Worm (Caenorhabditis elegans) whole organism, L4 larva: ENCODE data around the gene lin-9.
A peak's percentile ranks its signal among the peaks of the same experiment; 100 is the strongest.

Source experiments
- F37D6.2 ChIP-seq: sonication (generic microtip); optimal IDR thresholded peaks from 2 replicates; lab custom pipeline; 2016; ENCODE audit warnings: mild to moderate bottlenecking, missing genetic modification characterization, missing compliant biosample characterization
- F44E2.7 ChIP-seq: fragments of 200-800 bp; sonication (Bioruptor generic); IDR thresholded peaks from 2 replicates; pipeline ENCODE4 v2.1.2; 2022; ENCODE audit warnings: missing genetic modification characterization, missing compliant biosample characterization
- R02D3.7 ChIP-seq: fragments of 150-350 bp; sonication (generic microtip); optimal IDR thresholded peaks from 3 replicates; lab custom pipeline; 2014; ENCODE audit warnings: missing biosample characterization, missing genetic modification characterization
- Y48G9A.11 ChIP-seq: fragments of 200-800 bp; sonication (Bioruptor generic); IDR thresholded peaks from 2 replicates; pipeline ENCODE4 v1.3.6; 2022; ENCODE audit warnings: missing genetic modification reagents, missing genetic modification characterization, missing compliant biosample characterization
- Y5F2A.4 ChIP-seq: fragments of 200-800 bp; sonication (Bioruptor generic); optimal IDR thresholded peaks from 2 replicates; lab custom pipeline; 2018; ENCODE audit warnings: mild to moderate bottlenecking, missing genetic modification characterization, missing compliant biosample characterization
- Y75B8A.6 ChIP-seq: fragments of 200-800 bp; sonication (Bioruptor generic); IDR thresholded peaks from 2 replicates; pipeline ENCODE4 v1.3.6; 2022; ENCODE audit warnings: missing genetic modification reagents, missing genetic modification characterization, missing compliant biosample characterization
- ZK546.5 ChIP-seq, 2 experiments: sonication (generic microtip); optimal IDR thresholded peaks; 2 replicates each; lab custom pipeline; 2017; ENCODE audit warnings: missing biosample characterization in 2 of 2, missing genetic modification characterization in 2 of 2
- aha-1 ChIP-seq: fragments of 150-350 bp; peaks from one replicate; lab custom pipeline; 2014; ENCODE audit warnings: missing biosample characterization, missing genetic modification characterization
- aly-2 ChIP-seq: sonication (generic microtip); optimal IDR thresholded peaks from 2 replicates; lab custom pipeline; 2018; ENCODE audit warnings: missing biosample characterization, missing genetic modification characterization
- attf-4 ChIP-seq: sonication (generic microtip); optimal IDR thresholded peaks from 3 replicates; lab custom pipeline; 2017; ENCODE audit warnings: missing biosample characterization, missing genetic modification characterization
- ceh-28 ChIP-seq: fragments of 150-350 bp; optimal IDR thresholded peaks from 2 replicates; lab custom pipeline; 2014; ENCODE audit warnings: missing biosample characterization, missing genetic modification reagents, missing genetic modification characterization
- ceh-32 ChIP-seq: sonication (generic microtip); optimal IDR thresholded peaks from 2 replicates; lab custom pipeline; 2016; ENCODE audit warnings: mild to moderate bottlenecking, missing genetic modification characterization, missing compliant biosample characterization; ENCODE audit not compliant: poor library complexity
- ceh-62 ChIP-seq: sonication (generic microtip); optimal IDR thresholded peaks from 2 replicates; lab custom pipeline; 2017; ENCODE audit warnings: missing biosample characterization, missing genetic modification characterization
- ces-1 ChIP-seq: fragments of 150-350 bp; sonication (generic microtip); optimal IDR thresholded peaks from 4 replicates; lab custom pipeline; 2014; ENCODE audit warnings: missing biosample characterization, missing genetic modification reagents, missing genetic modification characterization
- cey-2 ChIP-seq: sonication (generic microtip); optimal IDR thresholded peaks from 3 replicates; lab custom pipeline; 2017; ENCODE audit warnings: missing genetic modification characterization, mild to moderate bottlenecking, missing compliant biosample characterization, antibody characterized with exemption, borderline replicate concordance; ENCODE audit not compliant: insufficient read depth
- daf-16 ChIP-seq, 3 experiments: sonication (generic microtip); optimal IDR thresholded peaks; 2 replicates each; lab custom pipeline; 2016 to 2017; ENCODE audit warnings: missing genetic modification characterization in 3 of 3, missing genetic modification reagents in 3 of 3, mild to moderate bottlenecking in 2 of 3, missing compliant biosample characterization in 2 of 3, missing biosample characterization in 1 of 3, moderate library complexity in 1 of 3
- daf-19 ChIP-seq: fragments of 200-800 bp; sonication (Bioruptor generic); conservative IDR thresholded peaks from 2 replicates; pipeline ENCODE4 v1.3.6; 2022; ENCODE audit warnings: missing genetic modification characterization, missing compliant biosample characterization
- daf-8 ChIP-seq: fragments of 200-800 bp; sonication (Bioruptor generic); IDR thresholded peaks from 2 replicates; pipeline ENCODE4 v1.3.6; 2022; ENCODE audit warnings: missing genetic modification characterization, missing compliant biosample characterization
- dmd-8 ChIP-seq: fragments of 200-800 bp; sonication (Bioruptor generic); IDR thresholded peaks from 2 replicates; pipeline ENCODE4 v1.3.6; 2022; ENCODE audit warnings: missing genetic modification characterization, missing compliant biosample characterization
- dmd-9 ChIP-seq: fragments of 200-800 bp; sonication (Bioruptor generic); IDR thresholded peaks from 2 replicates; pipeline ENCODE4 v1.3.6; 2022; ENCODE audit warnings: missing genetic modification reagents, missing genetic modification characterization, missing compliant biosample characterization
- dpl-1 ChIP-seq: fragments of 150-350 bp; optimal IDR thresholded peaks from 2 replicates; lab custom pipeline; 2014; ENCODE audit warnings: missing biosample characterization, missing genetic modification reagents, missing genetic modification characterization
- duxl-1 ChIP-seq: sonication (generic microtip); optimal IDR thresholded peaks from 2 replicates; lab custom pipeline; 2016; ENCODE audit warnings: mild to moderate bottlenecking, missing genetic modification characterization, moderate library complexity, missing compliant biosample characterization; ENCODE audit not compliant: poor library complexity
- egl-27 ChIP-seq: sonication (generic microtip); optimal IDR thresholded peaks from 3 replicates; lab custom pipeline; 2017; ENCODE audit warnings: missing biosample characterization, missing genetic modification reagents, missing genetic modification characterization
- fos-1 ChIP-seq: fragments of 150-350 bp; optimal IDR thresholded peaks from 2 replicates; lab custom pipeline; 2014; ENCODE audit warnings: missing biosample characterization, missing genetic modification characterization
- gei-8 ChIP-seq: fragments of 200-800 bp; sonication (Bioruptor generic); optimal IDR thresholded peaks from 2 replicates; lab custom pipeline; 2018; ENCODE audit warnings: mild to moderate bottlenecking, missing genetic modification characterization, missing compliant biosample characterization
- hif-1 ChIP-seq, 2 experiments: sonication (generic microtip); optimal IDR thresholded peaks; 2 replicates each; lab custom pipeline; 2016 to 2017; ENCODE audit warnings: missing compliant biosample characterization in 2 of 2, missing genetic modification characterization in 2 of 2, missing genetic modification reagents in 2 of 2, missing genotype in 2 of 2, mild to moderate bottlenecking in 1 of 2
- hlh-30 ChIP-seq: sonication (generic microtip); optimal IDR thresholded peaks from 2 replicates; lab custom pipeline; 2017; ENCODE audit warnings: antibody characterized with exemption, mild to moderate bottlenecking, missing genetic modification characterization, missing compliant biosample characterization; ENCODE audit not compliant: insufficient read depth
- hmg-1.1 ChIP-seq: fragments of 200-800 bp; sonication (Bioruptor generic); IDR thresholded peaks from 2 replicates; pipeline ENCODE4 v1.3.6; 2022; ENCODE audit warnings: missing genetic modification reagents, missing genetic modification characterization, missing compliant biosample characterization
- jun-1 ChIP-seq: fragments of 150-350 bp; optimal IDR thresholded peaks from 2 replicates; lab custom pipeline; 2014; ENCODE audit warnings: missing biosample characterization, missing genetic modification reagents, missing genetic modification characterization
- lin-13 ChIP-seq: fragments of 150-350 bp; optimal IDR thresholded peaks from 2 replicates; lab custom pipeline; 2014; ENCODE audit warnings: missing biosample characterization, missing genetic modification reagents, missing genetic modification characterization
- lin-29 ChIP-seq: fragments of 200-800 bp; sonication (Bioruptor generic); IDR thresholded peaks from 2 replicates; pipeline ENCODE4 v1.3.6; 2022; ENCODE audit warnings: missing genetic modification reagents, missing genetic modification characterization, missing compliant biosample characterization
- lir-3 ChIP-seq: sonication (generic microtip); optimal IDR thresholded peaks from 2 replicates; lab custom pipeline; 2016; ENCODE audit warnings: mild to moderate bottlenecking, missing genetic modification characterization, missing compliant biosample characterization
- madf-5 ChIP-seq, 2 experiments: fragments of 200-800 bp; sonication (Bioruptor generic); IDR thresholded peaks; 2 replicates each; pipeline ENCODE4 v1.3.6; 2022; ENCODE audit warnings: missing compliant biosample characterization in 2 of 2, missing genetic modification characterization in 2 of 2
- mdl-1 ChIP-seq, 2 experiments: fragments of 150-350 bp in 1 of 2; sonication (generic microtip) in 1 of 2; optimal IDR thresholded peaks; 2 replicates each; lab custom pipeline; 2014 to 2017; ENCODE audit warnings: missing biosample characterization in 2 of 2, missing genetic modification characterization in 2 of 2
- mdt-29 ChIP-seq: fragments of 200-800 bp; sonication (Bioruptor generic); IDR thresholded peaks from 2 replicates; pipeline ENCODE4 v1.3.6; 2022; ENCODE audit warnings: missing genetic modification reagents, missing genetic modification characterization, missing compliant biosample characterization
- mep-1 ChIP-seq: fragments of 150-350 bp; sonication (generic microtip); optimal IDR thresholded peaks from 3 replicates; lab custom pipeline; 2014; ENCODE audit warnings: missing biosample characterization, missing genetic modification characterization
- nhr-111 ChIP-seq: fragments of 200-800 bp; sonication (Bioruptor generic); optimal IDR thresholded peaks from 2 replicates; lab custom pipeline; 2018; ENCODE audit warnings: mild to moderate bottlenecking, missing genetic modification characterization, missing compliant biosample characterization
- nhr-237 ChIP-seq: sonication (generic microtip); optimal IDR thresholded peaks from 2 replicates; lab custom pipeline; 2017; ENCODE audit warnings: missing biosample characterization, missing genetic modification characterization
- nhr-76 ChIP-seq: fragments of 150-350 bp; optimal IDR thresholded peaks from 2 replicates; lab custom pipeline; 2014; ENCODE audit warnings: missing biosample characterization, missing genetic modification characterization
- nhr-77 ChIP-seq: fragments of 150-350 bp; optimal IDR thresholded peaks from 2 replicates; lab custom pipeline; 2014; ENCODE audit warnings: missing biosample characterization, missing genetic modification characterization
- rbr-2 ChIP-seq: sonication (generic microtip); optimal IDR thresholded peaks from 2 replicates; lab custom pipeline; 2016; ENCODE audit warnings: missing genotype, missing genetic modification characterization, missing compliant biosample characterization
- sdz-12 ChIP-seq: fragments of 200-800 bp; sonication (Bioruptor generic); optimal IDR thresholded peaks from 2 replicates; lab custom pipeline; 2018; ENCODE audit warnings: mild to moderate bottlenecking, missing genetic modification characterization, missing compliant biosample characterization
- set-16 ChIP-seq: fragments of 200-800 bp; sonication (Bioruptor generic); IDR thresholded peaks from 2 replicates; pipeline ENCODE4 v1.3.6; 2022; ENCODE audit warnings: missing genetic modification reagents, missing genetic modification characterization, missing compliant biosample characterization
- snpc-1.2 ChIP-seq: fragments of 200-800 bp; sonication (Bioruptor generic); IDR thresholded peaks from 2 replicates; pipeline ENCODE4 v1.3.6; 2022; ENCODE audit warnings: missing genetic modification reagents, missing genetic modification characterization, missing compliant biosample characterization
- snpc-4 ChIP-seq: fragments of 150-350 bp; optimal IDR thresholded peaks from 2 replicates; lab custom pipeline; 2014; ENCODE audit warnings: missing biosample characterization, missing genetic modification characterization
- spr-1 ChIP-seq: sonication (generic microtip); optimal IDR thresholded peaks from 2 replicates; lab custom pipeline; 2016; ENCODE audit warnings: mild to moderate bottlenecking, missing genetic modification characterization, missing compliant biosample characterization
- spr-3 ChIP-seq: fragments of 200-800 bp; sonication (Bioruptor generic); optimal IDR thresholded peaks from 2 replicates; lab custom pipeline; 2018; ENCODE audit warnings: mild to moderate bottlenecking, missing genetic modification characterization, missing compliant biosample characterization
- unc-62 ChIP-seq, 3 experiments: fragments of 150-350 bp in 1 of 3; sonication (generic microtip); optimal IDR thresholded peaks in 2 of 3; peaks in 1 of 3; 1 replicate in 1 of 3; 2 replicates in 2 of 3; lab custom pipeline; 2014 to 2017; ENCODE audit warnings: missing biosample characterization in 3 of 3, missing genetic modification characterization in 3 of 3, missing genetic modification reagents in 3 of 3, missing genotype in 1 of 3
- vab-7 ChIP-seq: fragments of 200-800 bp; sonication (Bioruptor generic); IDR thresholded peaks from 2 replicates; pipeline ENCODE4 v1.3.6; 2022; ENCODE audit warnings: missing genetic modification reagents, missing genetic modification characterization, missing compliant biosample characterization
- ztf-11 ChIP-seq: fragments of 150-350 bp; optimal IDR thresholded peaks from 2 replicates; lab custom pipeline; 2014; ENCODE audit warnings: missing biosample characterization, missing genetic modification characterization

lin-9 gene

ce11 chrIII:8937571-8937970, 33.6 kb upstream of the lin-9 start (continued):
- TF ChIP-seq ceh-32 (peak; percentile 5), mdl-1 (tag; optimal IDR thresholded peaks at IDR 0.05; lab: Kevin White, UChicago) (peak in 1 of 2 experiments; percentile 70), dmd-9 (GFP tag; lab: Robert Waterston, UW) (no peak), daf-19 (GFP tag; lab: Robert Waterston, UW) (peak; percentile 78), spr-1 (peak; percentile 73), sdz-12 (GFP tag; lab: Kevin White, UChicago) (peak; percentile 44), lin-13 (GFP tag; lab: Kevin White, UChicago) (peak; percentile 73), dmd-8 (GFP tag; lab: Robert Waterston, UW) (peak; percentile 78; the same call in 1 of the 2 replicates), set-16 (GFP tag; lab: Robert Waterston, UW) (no peak), ceh-62 (no peak), attf-4 (tag; lab: Kevin White, UChicago) (no peak), rbr-2 (tag; lab: Kevin White, UChicago) (peak; percentile 88), spr-3 (peak; percentile 30), mep-1 (tag; lab: Kevin White, UChicago) (peak; percentile 76), lin-29 (GFP tag; lab: Robert Waterston, UW) (0 out of 2 replicates have a peak, but pooled peaks have one; percentile 55), nhr-237 (tag; lab: Kevin White, UChicago) (no peak), ceh-28 (tag; lab: Kevin White, UChicago) (no peak), R02D3.7 (no peak), madf-5 (GFP tag; IDR thresholded peaks at IDR 0.05; lab: Robert Waterston, UW) (peak; percentile 63 to 75; a peak in 2 of 4 replicates), F37D6.2 (tag; lab: Kevin White, UChicago) (peak; percentile 50), hif-1 (tag; optimal IDR thresholded peaks at IDR 0.05; lab: Kevin White, UChicago) (peak; percentile 25 to 67), egl-27 (tag; lab: Kevin White, UChicago) (no peak), nhr-76 (tag; lab: Kevin White, UChicago) (no peak), Y48G9A.11 (GFP tag; lab: Robert Waterston, UW) (peak; percentile 53; the same call in 1 of the 2 replicates), vab-7 (GFP tag; lab: Robert Waterston, UW) (peak; percentile 88), cey-2 (no peak), ces-1 (no peak), mdt-29 (peak; percentile 61), daf-16 (GFP tag; optimal IDR thresholded peaks at IDR 0.05; lab: Kevin White, UChicago) (peak; percentile 78 to 89), daf-16 (tag; optimal IDR thresholded peaks at IDR 0.05; lab: Kevin White, UChicago) (no peak), hmg-1.1 (peak; percentile 93), aly-2 (tag; lab: Kevin White, UChicago) (no peak), dpl-1 (GFP tag; lab: Kevin White, UChicago) (no peak), F44E2.7 (no peak), snpc-4 (tag; lab: Kevin White, UChicago) (no peak), hlh-30 (tag; lab: Kevin White, UChicago) (peak; percentile 63), fos-1 (tag; lab: Kevin White, UChicago) (no peak), ZK546.5 (tag; optimal IDR thresholded peaks at IDR 0.05; lab: Kevin White, UChicago) (no peak), nhr-77 (tag; lab: Kevin White, UChicago) (peak; percentile 58), unc-62 (GFP tag; optimal IDR thresholded peaks at IDR 0.05 in 1 of 2; lab: Kevin White, UChicago) (peak in 1 of 2 experiments; percentile 99), unc-62 (tag; optimal IDR thresholded peaks at IDR 0.05; lab: Kevin White, UChicago) (no peak), Y75B8A.6 (peak; percentile 88; the same call in 1 of the 2 replicates), duxl-1 (peak; percentile 72), Y5F2A.4 (peak; percentile 77), jun-1 (tag; lab: Kevin White, UChicago) (peak; percentile 21), ztf-11 (tag; lab: Kevin White, UChicago) (no peak), lir-3 (tag; lab: Kevin White, UChicago) (peak; percentile 61), gei-8 (peak; percentile 62), aha-1 (peak; percentile 88), nhr-111 (GFP tag; lab: Kevin White, UChicago) (peak; percentile 45), daf-8 (GFP tag; lab: Robert Waterston, UW) (no peak), snpc-1.2 (GFP tag; lab: Robert Waterston, UW) (no peak)
